Worm (Caenorhabditis elegans) whole organism, L4 larva: ENCODE results near the gene rbm-42.

Experiments
- T20F7.1 ChIP-seq: fragments of 200-800 bp; sonication (Bioruptor generic); optimal IDR thresholded peaks from 2 replicates; lab custom pipeline; 2018; ENCODE audit warnings: mild to moderate bottlenecking, missing genetic modification characterization, missing compliant biosample characterization
- Y48G9A.11 ChIP-seq: fragments of 200-800 bp; sonication (Bioruptor generic); IDR thresholded peaks from 2 replicates; pipeline ENCODE4 v1.3.6; 2022; ENCODE audit warnings: missing genetic modification reagents, missing genetic modification characterization, missing compliant biosample characterization
- Y75B8A.6 ChIP-seq: fragments of 200-800 bp; sonication (Bioruptor generic); IDR thresholded peaks from 2 replicates; pipeline ENCODE4 v1.3.6; 2022; ENCODE audit warnings: missing genetic modification reagents, missing genetic modification characterization, missing compliant biosample characterization
- ZK337.2 ChIP-seq: fragments of 200-800 bp; sonication (Bioruptor generic); IDR thresholded peaks from 2 replicates; pipeline ENCODE4 v1.3.6; 2022; ENCODE audit warnings: missing genetic modification reagents, missing genetic modification characterization, missing compliant biosample characterization
- aha-1 ChIP-seq: fragments of 150-350 bp; peaks from one replicate; lab custom pipeline; 2014; ENCODE audit warnings: missing biosample characterization, missing genetic modification characterization
- lin-15B ChIP-seq: fragments of 150-350 bp; sonication (generic microtip); optimal IDR thresholded peaks from 3 replicates; lab custom pipeline; 2014; ENCODE audit warnings: missing biosample characterization, missing genetic modification characterization
- madf-9 ChIP-seq: fragments of 200-800 bp; sonication (Bioruptor generic); conservative IDR thresholded peaks from 2 replicates; pipeline ENCODE4 v1.3.6; 2022; ENCODE audit warnings: missing genetic modification reagents, missing genetic modification characterization, missing compliant biosample characterization
- mep-1 ChIP-seq: fragments of 150-350 bp; sonication (generic microtip); optimal IDR thresholded peaks from 3 replicates; lab custom pipeline; 2014; ENCODE audit warnings: missing biosample characterization, missing genetic modification characterization
- nhr-10 ChIP-seq: fragments of 150-350 bp; optimal IDR thresholded peaks from 2 replicates; lab custom pipeline; 2014; ENCODE audit warnings: missing biosample characterization, missing genetic modification characterization
- unc-39 ChIP-seq: sonication (generic microtip); optimal IDR thresholded peaks from 2 replicates; lab custom pipeline; 2017; ENCODE audit warnings: missing biosample characterization, missing genetic modification characterization
- zag-1 ChIP-seq: fragments of 150-350 bp; optimal IDR thresholded peaks from 2 replicates; lab custom pipeline; 2014; ENCODE audit warnings: missing biosample characterization, missing genetic modification characterization
- zip-2 ChIP-seq: fragments of 150-350 bp; optimal IDR thresholded peaks from 2 replicates; lab custom pipeline; 2014; ENCODE audit warnings: missing biosample characterization, missing genetic modification characterization
- ztf-11 ChIP-seq: fragments of 150-350 bp; optimal IDR thresholded peaks from 2 replicates; lab custom pipeline; 2014; ENCODE audit warnings: missing biosample characterization, missing genetic modification characterization

ce11 chrIII:5150012-5150411 is 3.0 kb downstream of the rbm-42 start:
- TF ChIP-seq mep-1 (tag; lab: Kevin White, UChicago), result no peak
- TF ChIP-seq ZK337.2 (GFP tag; lab: Robert Waterston, UW), result no peak
- no peak for TF ChIP-seq nhr-10 (tag; lab: Kevin White, UChicago)
- no peak for TF ChIP-seq T20F7.1
- no peak for TF ChIP-seq zag-1 (tag; lab: Kevin White, UChicago)
- no peak for TF ChIP-seq unc-39 (tag; lab: Kevin White, UChicago)
- TF ChIP-seq ztf-11 (tag; lab: Kevin White, UChicago), result no peak
- no peak for TF ChIP-seq zip-2 (tag; lab: Kevin White, UChicago)
- no peak for TF ChIP-seq Y75B8A.6
- no peak for TF ChIP-seq lin-15B (tag; lab: Kevin White, UChicago)
- no peak for TF ChIP-seq Y48G9A.11 (GFP tag; lab: Robert Waterston, UW)
- TF ChIP-seq madf-9, result no peak
- TF ChIP-seq aha-1, result no peak
